Fruit fly (Drosophila melanogaster) whole organism, adult: Measurements from ENCODE around the gene Ythdf.

ENCODE experiments used
- CG11617 ChIP-seq: fragments of 200-800 bp; sonication (Bioruptor generic); optimal IDR thresholded peaks from 2 replicates; lab custom pipeline; 2017; ENCODE audit warnings: mild to moderate bottlenecking, missing biosample characterization, missing genetic modification reagents, missing genetic modification characterization
- CG12768 ChIP-seq: fragments of 200-800 bp; sonication (Bioruptor generic); optimal IDR thresholded peaks from 2 replicates; lab custom pipeline; 2017; ENCODE audit warnings: missing biosample characterization, missing genetic modification characterization, mild to moderate bottlenecking, moderate library complexity, missing genetic modification reagents
- CG14711 ChIP-seq: fragments of 200-800 bp; sonication (Bioruptor generic); optimal IDR thresholded peaks from 2 replicates; lab custom pipeline; 2018; ENCODE audit warnings: missing biosample characterization, mild to moderate bottlenecking, missing genetic modification characterization, moderate library complexity
- CG1620 ChIP-seq: fragments of 200-800 bp; sonication (Bioruptor generic); optimal IDR thresholded peaks from 2 replicates; lab custom pipeline; 2016; ENCODE audit warnings: missing biosample characterization, missing genetic modification characterization
- CG33017 ChIP-seq: fragments of 200-800 bp; sonication (Bioruptor generic); optimal IDR thresholded peaks from 2 replicates; lab custom pipeline; 2018; ENCODE audit warnings: missing biosample characterization, mild to moderate bottlenecking, missing genetic modification characterization, moderate library complexity
- CG5204 ChIP-seq: fragments of 200-800 bp; sonication (Bioruptor generic); optimal IDR thresholded peaks from 2 replicates; lab custom pipeline; 2016; ENCODE audit warnings: missing biosample characterization, missing genetic modification characterization
- CG7045 ChIP-seq: fragments of 200-800 bp; sonication (Bioruptor generic); optimal IDR thresholded peaks from 2 replicates; lab custom pipeline; 2017; ENCODE audit warnings: missing biosample characterization, mild to moderate bottlenecking, missing genetic modification characterization
- CG7101 ChIP-seq: fragments of 200-800 bp; sonication (Bioruptor generic); optimal IDR thresholded peaks from 2 replicates; lab custom pipeline; 2018; ENCODE audit warnings: missing biosample characterization, mild to moderate bottlenecking, missing genetic modification characterization, moderate library complexity
- Clk ChIP-seq: fragments of 200-800 bp; sonication (Bioruptor generic); optimal IDR thresholded peaks from 2 replicates; lab custom pipeline; 2017; ENCODE audit warnings: missing biosample characterization, missing genetic modification characterization
- Crg-1 ChIP-seq: fragments of 200-800 bp; sonication (Bioruptor generic); optimal IDR thresholded peaks from 2 replicates; lab custom pipeline; 2016; ENCODE audit warnings: missing biosample characterization, missing genetic modification characterization
- Hr96 ChIP-seq: fragments of 200-800 bp; sonication (Bioruptor generic); optimal IDR thresholded peaks from 2 replicates; lab custom pipeline; 2016; ENCODE audit warnings: missing biosample characterization, missing genetic modification characterization
- Mnt ChIP-seq: fragments of 200-800 bp; sonication (Bioruptor generic); optimal IDR thresholded peaks from 2 replicates; lab custom pipeline; 2016; ENCODE audit warnings: missing biosample characterization, mild to moderate bottlenecking, missing genetic modification characterization
- bab1 ChIP-seq: fragments of 200-800 bp; sonication (Bioruptor generic); optimal IDR thresholded peaks from 3 replicates; lab custom pipeline; 2019; ENCODE audit warnings: missing biosample characterization, mild to moderate bottlenecking, missing genetic modification characterization, moderate library complexity
- cic ChIP-seq: fragments of 200-800 bp; sonication (Bioruptor generic); optimal IDR thresholded peaks from 2 replicates; lab custom pipeline; 2017; ENCODE audit warnings: missing biosample characterization, mild to moderate bottlenecking, missing genetic modification characterization, moderate library complexity
- cnc ChIP-seq, 2 experiments: fragments of >200 bp; optimal IDR thresholded peaks; 2 replicates each; lab custom pipeline; 2017
- kay ChIP-seq: fragments of 200-800 bp; sonication (Bioruptor generic); peaks from one replicate; lab custom pipeline; 2016; ENCODE audit warnings: missing biosample characterization, missing genetic modification characterization, borderline replicate concordance
- ovo ChIP-seq: fragments of 200-800 bp; sonication (Bioruptor generic); optimal IDR thresholded peaks from 2 replicates; lab custom pipeline; 2016; ENCODE audit warnings: missing biosample characterization, missing genetic modification characterization
- pad ChIP-seq: fragments of 200-800 bp; sonication (Bioruptor generic); optimal IDR thresholded peaks from 3 replicates; lab custom pipeline; 2017; ENCODE audit warnings: missing biosample characterization, missing genetic modification characterization, mild to moderate bottlenecking, moderate library complexity, missing genetic modification reagents
- tj ChIP-seq: fragments of 200-800 bp; sonication (Bioruptor generic); optimal IDR thresholded peaks from 3 replicates; lab custom pipeline; 2017; ENCODE audit warnings: missing biosample characterization, mild to moderate bottlenecking, missing genetic modification characterization, moderate library complexity
- toe ChIP-seq: fragments of 200-800 bp; sonication (Bioruptor generic); optimal IDR thresholded peaks from 2 replicates; lab custom pipeline; 2016; ENCODE audit warnings: missing biosample characterization, missing genetic modification characterization

Gene Ythdf

DNA sequence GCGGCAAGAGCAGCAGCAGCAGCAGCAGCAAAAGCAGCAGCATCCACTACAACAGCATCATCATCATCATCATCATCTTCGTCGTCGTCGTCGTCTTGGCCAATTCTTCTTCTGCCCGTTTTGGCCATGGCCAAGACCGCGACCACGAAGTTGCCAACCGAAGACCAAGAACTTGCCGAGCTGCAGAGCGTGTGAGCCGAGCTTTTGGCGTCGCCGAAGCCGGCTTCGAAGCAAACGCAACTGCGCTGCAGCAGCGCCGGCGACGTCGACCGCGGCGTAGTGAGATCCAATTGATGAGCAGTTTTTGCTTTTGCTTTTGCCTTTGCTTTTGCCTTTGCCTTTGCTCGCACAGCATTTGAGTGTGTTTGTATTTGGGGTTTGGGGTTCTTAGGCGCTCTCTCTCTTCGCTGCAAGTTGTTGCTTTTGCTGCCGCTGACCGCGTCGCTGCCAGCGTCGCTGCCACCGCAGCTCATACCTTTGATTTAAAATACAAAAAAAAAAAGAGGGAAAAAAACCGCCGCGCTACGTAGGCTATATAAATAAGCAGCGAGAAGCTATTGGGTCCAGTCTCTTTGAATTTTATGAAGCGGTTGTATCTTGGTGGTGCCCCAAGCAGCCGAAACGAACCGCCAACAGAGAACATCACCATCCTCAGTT is 53.9 kb downstream of the Ythdf start:
- TF ChIP-seq kay (GFP tag; lab: Kevin White, UChicago) (no peak), CG7101 (no peak), CG7045 (GFP tag; lab: Kevin White, UChicago) (no peak), Clk (GFP tag; lab: Kevin White, UChicago) (no peak), CG12768 (GFP tag; lab: Kevin White, UChicago) (no peak), Hr96 (GFP tag; lab: Kevin White, UChicago) (no peak), cnc (optimal IDR thresholded peaks at IDR 0.05; lab: Kevin White, UChicago) (no peak), CG14711 (tag; lab: Kevin White, UChicago) (no peak), CG5204 (GFP tag; lab: Kevin White, UChicago) (no peak), bab1 (GFP tag; lab: Kevin White, UChicago) (no peak), ovo (GFP tag; lab: Kevin White, UChicago) (no peak), cic (GFP tag; lab: Kevin White, UChicago) (no peak), CG33017 (tag; lab: Kevin White, UChicago) (no peak), toe (no peak), CG11617 (GFP tag; lab: Kevin White, UChicago) (no peak), Mnt (GFP tag; lab: Kevin White, UChicago) (no peak), tj (GFP tag; lab: Kevin White, UChicago) (no peak), Crg-1 (GFP tag; lab: Kevin White, UChicago) (no peak), pad (GFP tag; lab: Kevin White, UChicago) (no peak), CG1620 (GFP tag; lab: Kevin White, UChicago) (no peak)
